Fruit fly (Drosophila melanogaster) whole organism, pupa: ENCODE measurements around the gene CG31099.

Experiments
- CG14655 ChIP-seq: fragments of 200-800 bp; sonication (Bioruptor generic); optimal IDR thresholded peaks from 3 replicates; lab custom pipeline; 2017; ENCODE audit warnings: mild to moderate bottlenecking, missing biosample characterization, missing genetic modification reagents, missing genetic modification characterization
- EcR ChIP-seq: fragments of 200-800 bp; sonication (Bioruptor generic); optimal IDR thresholded peaks from 3 replicates; lab custom pipeline; 2019; ENCODE audit warnings: missing biosample characterization, missing genetic modification characterization, mild to moderate bottlenecking, moderate library complexity, missing genetic modification reagents

- TF ChIP-seq EcR (GFP tag; lab: Kevin White, UChicago) (no peak), CG14655 (GFP tag; lab: Kevin White, UChicago) (no peak)
Measured at dm6 chr3R:25339952-25340351, 29.2 kb upstream of the CG31099 start, which contains the start of gene rha.
